Fruit fly (Drosophila melanogaster) whole organism, embryonic: Measurements from ENCODE around the gene RpS12.

Source experiments
- Atf-2 ChIP-seq: fragments of 200-800 bp; sonication (Bioruptor generic); optimal IDR thresholded peaks from 2 replicates; lab custom pipeline; 2016; ENCODE audit warnings: missing biosample characterization, missing genetic modification characterization
- Bgb ChIP-seq: fragments of 200-800 bp; sonication (Bioruptor generic); IDR thresholded peaks from 2 replicates; pipeline ENCODE4 v1.3.6; 2022; ENCODE audit warnings: missing biosample characterization, missing genetic modification characterization; ENCODE audit not compliant: partially characterized antibody
- CG14441 ChIP-seq: fragments of 200-800 bp; sonication (Bioruptor generic); IDR thresholded peaks from 2 replicates; pipeline ENCODE4 v1.3.6; 2022; ENCODE audit warnings: missing biosample characterization, missing genetic modification characterization
- CG15601 ChIP-seq: fragments of 200-800 bp; sonication (Bioruptor generic); optimal IDR thresholded peaks from 3 replicates; lab custom pipeline; 2019; ENCODE audit warnings: missing biosample characterization, mild to moderate bottlenecking, missing genetic modification characterization, moderate library complexity
- CG1647 ChIP-seq: fragments of 200-800 bp; sonication (Bioruptor generic); optimal IDR thresholded peaks from 3 replicates; lab custom pipeline; 2016; ENCODE audit warnings: missing biosample characterization, missing genetic modification characterization
- CG16813 ChIP-seq: fragments of 200-800 bp; sonication (Bioruptor generic); IDR thresholded peaks from 3 replicates; pipeline ENCODE4 v1.3.6; 2022; ENCODE audit warnings: missing biosample characterization, missing genetic modification characterization; ENCODE audit not compliant: partially characterized antibody
- CG17568 ChIP-seq: fragments of 200-800 bp; sonication (Bioruptor generic); optimal IDR thresholded peaks from 2 replicates; lab custom pipeline; 2018; ENCODE audit warnings: missing biosample characterization, mild to moderate bottlenecking, missing genetic modification characterization, moderate library complexity
- CG1792 ChIP-seq: fragments of 200-800 bp; sonication (Bioruptor generic); optimal IDR thresholded peaks from 2 replicates; lab custom pipeline; 2016; ENCODE audit warnings: missing biosample characterization, missing genetic modification characterization
- CG2202 ChIP-seq: fragments of 200-800 bp; sonication (Bioruptor generic); optimal IDR thresholded peaks from 2 replicates; lab custom pipeline; 2018; ENCODE audit warnings: missing biosample characterization, mild to moderate bottlenecking, missing genetic modification characterization
- CG2875 ChIP-seq: fragments of 200-800 bp; sonication (Bioruptor generic); optimal IDR thresholded peaks from 2 replicates; lab custom pipeline; 2017; ENCODE audit warnings: missing biosample characterization, mild to moderate bottlenecking, missing genetic modification characterization, missing genetic modification reagents
- CG30020 ChIP-seq: fragments of 200-800 bp; optimal IDR thresholded peaks from 2 replicates; lab custom pipeline; 2019; ENCODE audit warnings: missing biosample characterization, mild to moderate bottlenecking, missing genetic modification characterization, moderate library complexity
- CG3163 ChIP-seq: fragments of 200-800 bp; sonication (Bioruptor generic); optimal IDR thresholded peaks from 3 replicates; lab custom pipeline; 2016; ENCODE audit warnings: missing biosample characterization, missing genetic modification characterization
- CG4282 ChIP-seq: fragments of 200-800 bp; sonication (Bioruptor generic); optimal IDR thresholded peaks from 2 replicates; lab custom pipeline; 2016; ENCODE audit warnings: missing biosample characterization, missing genetic modification characterization
- CG4820 ChIP-seq: fragments of 200-800 bp; sonication (Bioruptor generic); optimal IDR thresholded peaks from 3 replicates; lab custom pipeline; 2016; ENCODE audit warnings: missing biosample characterization, missing genetic modification characterization
- CG6272 ChIP-seq: fragments of 200-800 bp; sonication (Bioruptor generic); IDR thresholded peaks from 2 replicates; pipeline ENCODE4 v1.3.6; 2022; ENCODE audit warnings: missing biosample characterization, missing genetic modification characterization
- CG6683 ChIP-seq: fragments of 200-800 bp; sonication (Bioruptor generic); optimal IDR thresholded peaks from 2 replicates; lab custom pipeline; 2017; ENCODE audit warnings: missing biosample characterization, mild to moderate bottlenecking, missing genetic modification characterization, missing genetic modification reagents
- CG7839 ChIP-seq: fragments of 200-800 bp; sonication (Bioruptor generic); optimal IDR thresholded peaks from 3 replicates; lab custom pipeline; 2018; ENCODE audit warnings: missing biosample characterization, mild to moderate bottlenecking, missing genetic modification characterization, moderate library complexity
- CHES-1-like ChIP-seq: fragments of 200-800 bp; sonication (Bioruptor generic); optimal IDR thresholded peaks from 2 replicates; lab custom pipeline; 2016; ENCODE audit warnings: missing biosample characterization, missing genetic modification characterization
- D19A ChIP-seq: fragments of 200-800 bp; optimal IDR thresholded peaks from 3 replicates; lab custom pipeline; 2019; ENCODE audit warnings: missing biosample characterization, mild to moderate bottlenecking, missing genetic modification characterization, moderate library complexity
- Dref ChIP-seq: fragments of 200-800 bp; sonication (Bioruptor generic); IDR thresholded peaks from 2 replicates; pipeline ENCODE4 v1.3.6; 2022; ENCODE audit warnings: missing biosample characterization, missing genetic modification characterization
- Ets65A ChIP-seq: fragments of 200-800 bp; sonication (Bioruptor generic); peaks from one replicate; lab custom pipeline; 2016; ENCODE audit warnings: missing biosample characterization, missing genetic modification characterization
- Fer2 ChIP-seq: fragments of 200-800 bp; sonication (Bioruptor generic); optimal IDR thresholded peaks from 2 replicates; lab custom pipeline; 2018; ENCODE audit warnings: missing biosample characterization, mild to moderate bottlenecking, missing genetic modification characterization, moderate library complexity
- GATAe ChIP-seq: fragments of 200-800 bp; sonication (Bioruptor generic); conservative IDR thresholded peaks from 2 replicates; pipeline ENCODE4 v1.3.6; 2022; ENCODE audit warnings: missing biosample characterization, missing genetic modification characterization
- Hmx ChIP-seq: fragments of 200-800 bp; sonication (Bioruptor generic); optimal IDR thresholded peaks from 2 replicates; lab custom pipeline; 2016; ENCODE audit warnings: missing biosample characterization, missing genetic modification characterization
- Hr51 ChIP-seq, 2 experiments: fragments of 200-800 bp; sonication (Bioruptor generic); optimal IDR thresholded peaks; 2 replicates in 1 of 2; 3 replicates in 1 of 2; lab custom pipeline; 2016 to 2018; ENCODE audit warnings: missing biosample characterization in 2 of 2, missing genetic modification characterization in 2 of 2, mild to moderate bottlenecking in 1 of 2, moderate library complexity in 1 of 2
- Meics ChIP-seq: fragments of 200-800 bp; sonication (Bioruptor generic); optimal IDR thresholded peaks from 2 replicates; lab custom pipeline; 2017; ENCODE audit warnings: missing biosample characterization, mild to moderate bottlenecking, missing genetic modification characterization
- Neu2 ChIP-seq: fragments of 200-800 bp; sonication (Bioruptor generic); optimal IDR thresholded peaks from 3 replicates; lab custom pipeline; 2016; ENCODE audit warnings: missing biosample characterization, missing genetic modification characterization, borderline replicate concordance
- NfI ChIP-seq: fragments of 200-800 bp; sonication (Bioruptor generic); optimal IDR thresholded peaks from 3 replicates; lab custom pipeline; 2018; ENCODE audit warnings: missing biosample characterization, mild to moderate bottlenecking, missing genetic modification characterization, moderate library complexity
- Side ChIP-seq: fragments of 200-800 bp; sonication (Bioruptor generic); optimal IDR thresholded peaks from 2 replicates; lab custom pipeline; 2016; ENCODE audit warnings: missing biosample characterization, missing genetic modification characterization
- TFAM ChIP-seq: fragments of 200-800 bp; sonication (Bioruptor generic); optimal IDR thresholded peaks from 2 replicates; lab custom pipeline; 2017; ENCODE audit warnings: missing biosample characterization, missing genetic modification characterization, inconsistent platforms
- amos ChIP-seq: fragments of 200-800 bp; sonication (Bioruptor generic); IDR thresholded peaks from 2 replicates; pipeline ENCODE4 v1.3.6; 2022; ENCODE audit warnings: missing biosample characterization, missing genetic modification characterization; ENCODE audit not compliant: partially characterized antibody
- br ChIP-seq: fragments of >200 bp; optimal IDR thresholded peaks from 2 replicates; lab custom pipeline; 2017
- cg ChIP-seq: fragments of 200-800 bp; sonication (Bioruptor generic); optimal IDR thresholded peaks from 3 replicates; lab custom pipeline; 2019; ENCODE audit warnings: missing biosample characterization, mild to moderate bottlenecking, missing genetic modification characterization, moderate library complexity
- chinmo ChIP-seq: fragments of 200-800 bp; sonication (Bioruptor generic); IDR thresholded peaks from 4 replicates; pipeline ENCODE4 v1.3.6; 2022; ENCODE audit warnings: missing biosample characterization, missing genetic modification characterization; ENCODE audit not compliant: partially characterized antibody
- corto ChIP-seq: fragments of 200-800 bp; sonication (Bioruptor generic); optimal IDR thresholded peaks from 2 replicates; lab custom pipeline; 2016; ENCODE audit warnings: missing biosample characterization, mild to moderate bottlenecking, missing genetic modification characterization, moderate library complexity
- crol ChIP-seq: fragments of 200-800 bp; sonication (Bioruptor generic); IDR thresholded peaks from 2 replicates; pipeline ENCODE4 v1.3.6; 2022; ENCODE audit warnings: missing biosample characterization, missing genetic modification characterization
- crp ChIP-seq, 2 experiments: fragments of 200-800 bp; sonication (Bioruptor generic); optimal IDR thresholded peaks; 2 replicates in 1 of 2; 3 replicates in 1 of 2; lab custom pipeline; 2017; ENCODE audit warnings: missing biosample characterization in 2 of 2, missing genetic modification characterization in 2 of 2, mild to moderate bottlenecking in 1 of 2, moderate library complexity in 1 of 2
- gcm2 ChIP-seq: fragments of 200-800 bp; sonication (Bioruptor generic); optimal IDR thresholded peaks from 2 replicates; lab custom pipeline; 2016; ENCODE audit warnings: missing biosample characterization, missing genetic modification characterization
- her ChIP-seq: fragments of 200-800 bp; sonication (Bioruptor generic); optimal IDR thresholded peaks from 2 replicates; lab custom pipeline; 2016; ENCODE audit warnings: missing biosample characterization, missing genetic modification characterization
- insv ChIP-seq, 2 experiments: fragments of 200-800 bp; sonication (Bioruptor generic); optimal IDR thresholded peaks; 3 replicates each; lab custom pipeline; 2016 to 2018; ENCODE audit warnings: missing biosample characterization in 2 of 2, missing genetic modification characterization in 2 of 2
- jumu ChIP-seq: fragments of 200-800 bp; sonication (Bioruptor generic); optimal IDR thresholded peaks from 3 replicates; lab custom pipeline; 2016; ENCODE audit warnings: missing biosample characterization, missing genetic modification characterization
- klu ChIP-seq: fragments of 200-800 bp; sonication (Bioruptor generic); IDR thresholded peaks from 2 replicates; pipeline ENCODE4 v1.3.6; 2022; ENCODE audit warnings: missing biosample characterization, missing genetic modification characterization
- knrl ChIP-seq: fragments of 200-800 bp; sonication (Bioruptor generic); IDR thresholded peaks from 3 replicates; pipeline ENCODE4 v1.3.6; 2022; ENCODE audit warnings: missing biosample characterization, missing genetic modification characterization; ENCODE audit not compliant: partially characterized antibody
- pb ChIP-seq: fragments of 200-800 bp; sonication (Bioruptor generic); optimal IDR thresholded peaks from 3 replicates; lab custom pipeline; 2016; ENCODE audit warnings: missing biosample characterization, missing genetic modification characterization
- sim ChIP-seq: fragments of 200-800 bp; sonication (Bioruptor generic); IDR thresholded peaks from 2 replicates; pipeline ENCODE4 v1.3.6; 2022; ENCODE audit warnings: missing biosample characterization, missing genetic modification characterization
- slp2 ChIP-seq: fragments of 200-800 bp; sonication (Bioruptor generic); optimal IDR thresholded peaks from 2 replicates; lab custom pipeline; 2016; ENCODE audit warnings: missing biosample characterization, missing genetic modification characterization
- toy ChIP-seq: fragments of 200-800 bp; sonication (Bioruptor generic); IDR thresholded peaks from 2 replicates; pipeline ENCODE4 v1.3.6; 2022; ENCODE audit warnings: missing biosample characterization, missing genetic modification characterization
- zen2 ChIP-seq: fragments of 200-800 bp; sonication (Bioruptor generic); IDR thresholded peaks from 3 replicates; pipeline ENCODE4 v1.3.6; 2022; ENCODE audit warnings: missing biosample characterization, missing genetic modification characterization; ENCODE audit not compliant: partially characterized antibody
- zfh1 ChIP-seq: fragments of 200-800 bp; sonication (Bioruptor generic); IDR thresholded peaks from 3 replicates; pipeline ENCODE4 v1.3.6; 2022; ENCODE audit warnings: missing biosample characterization, missing genetic modification characterization

RpS12 gene

dm6 chr3L:13036706-13037457, 13.7 kb downstream of the RpS12 start, which contains the start of gene Srrm1 (continued):
- TF ChIP-seq toy (GFP tag; lab: Robert Waterston, UW) (no peak), Side (GFP tag; lab: Kevin White, UChicago) (peak; percentile 41), CG4282 (GFP tag; lab: Kevin White, UChicago) (peak; percentile 46), CG2202 (tag; lab: Kevin White, UChicago) (no peak), CG4820 (peak; percentile 21), CG30020 (tag; lab: Kevin White, UChicago) (peak; percentile 45), Ets65A (GFP tag; lab: Kevin White, UChicago) (peak; percentile 97), knrl (GFP tag; lab: Robert Waterston, UW) (peak; percentile 92), CG14441 (GFP tag; lab: Robert Waterston, UW) (peak; percentile 36; the same call in 1 of the 2 replicates), slp2 (GFP tag; lab: Kevin White, UChicago) (peak; percentile 6), sim (GFP tag; lab: Robert Waterston, UW) (no peak), corto (no peak), CG2875 (GFP tag; lab: Kevin White, UChicago) (no peak), Bgb (peak; percentile 93), zen2 (GFP tag; lab: Robert Waterston, UW) (peak; percentile 61; the same call in 2 of the 3 replicates), NfI (GFP tag; lab: Kevin White, UChicago) (peak; percentile 40), br (no peak), amos (GFP tag; lab: Robert Waterston, UW) (peak; percentile 97), her (GFP tag; lab: Kevin White, UChicago) (peak; percentile 51), CG6683 (GFP tag; lab: Kevin White, UChicago) (no peak), crp (GFP tag; optimal IDR thresholded peaks at IDR 0.05; lab: Kevin White, UChicago) (peak in 1 of 2 experiments; percentile 20), Hr51 (GFP tag; optimal IDR thresholded peaks at IDR 0.05; lab: Kevin White, UChicago) (peak in 1 of 2 experiments; percentile 48), Neu2 (GFP tag; lab: Kevin White, UChicago) (peak; percentile 33), zfh1 (peak; percentile 71), CG16813 (GFP tag; lab: Robert Waterston, UW) (peak; percentile 93), Fer2 (tag; lab: Kevin White, UChicago) (no peak), CG3163 (GFP tag; lab: Kevin White, UChicago) (peak; percentile 38), CG6272 (GFP tag; lab: Robert Waterston, UW) (peak; percentile 35), crol (peak; percentile 82), GATAe (no peak), CG1647 (GFP tag; lab: Kevin White, UChicago) (no peak), cg (GFP tag; lab: Kevin White, UChicago) (peak; percentile 90), D19A (tag; lab: Kevin White, UChicago) (no peak), gcm2 (GFP tag; lab: Kevin White, UChicago) (peak; percentile 25), Atf-2 (peak; percentile 17), TFAM (no peak), CHES-1-like (peak; percentile 82), CG15601 (tag; lab: Kevin White, UChicago) (peak; percentile 60), Hmx (no peak), chinmo (GFP tag; lab: Robert Waterston, UW) (peak; percentile 69; the same call in 1 of the 4 replicates), pb (GFP tag; lab: Kevin White, UChicago) (no peak), klu (GFP tag; lab: Robert Waterston, UW) (no peak), CG1792 (GFP tag; lab: Kevin White, UChicago) (peak; percentile 11), Meics (no peak), CG7839 (tag; lab: Kevin White, UChicago) (peak; percentile 7), CG17568 (no peak), insv (GFP tag; optimal IDR thresholded peaks at IDR 0.05; lab: Kevin White, UChicago) (peak in 1 of 2 experiments; percentile 54), Dref (GFP tag; lab: Robert Waterston, UW) (peak; percentile 97), jumu (GFP tag; lab: Kevin White, UChicago) (peak; percentile 50)
